Worm (Caenorhabditis elegans) whole organism, L1 larva: ENCODE data around the gene str-143.

Experiments used
- C04F5.9 ChIP-seq: sonication (generic microtip); optimal IDR thresholded peaks from 2 replicates; lab custom pipeline; 2016; ENCODE audit warnings: missing genetic modification characterization, missing compliant biosample characterization
- C34B4.2 ChIP-seq: sonication (generic microtip); optimal IDR thresholded peaks from 2 replicates; lab custom pipeline; 2017; ENCODE audit warnings: mild to moderate bottlenecking, missing genetic modification characterization, missing compliant biosample characterization
- F16B12.6 ChIP-seq: fragments of 150-350 bp; optimal IDR thresholded peaks from 2 replicates; lab custom pipeline; 2014; ENCODE audit warnings: missing biosample characterization, missing genetic modification characterization
- aha-1 ChIP-seq: fragments of 150-350 bp; optimal IDR thresholded peaks from 2 replicates; lab custom pipeline; 2014; ENCODE audit warnings: missing biosample characterization, missing genetic modification characterization
- ama-1 ChIP-seq: fragments of 150-350 bp; optimal IDR thresholded peaks from 2 replicates; lab custom pipeline; 2014
- blmp-1 ChIP-seq: fragments of 150-350 bp; optimal IDR thresholded peaks from 2 replicates; lab custom pipeline; 2014; ENCODE audit warnings: missing biosample characterization, missing genetic modification characterization
- ceh-63 ChIP-seq: fragments of 200-800 bp; sonication (Bioruptor generic); optimal IDR thresholded peaks from 2 replicates; lab custom pipeline; 2018; ENCODE audit warnings: mild to moderate bottlenecking, missing genetic modification characterization, missing compliant biosample characterization
- ceh-8 ChIP-seq: fragments of 200-800 bp; sonication (Bioruptor generic); optimal IDR thresholded peaks from 2 replicates; lab custom pipeline; 2018; ENCODE audit warnings: mild to moderate bottlenecking, missing genetic modification characterization, moderate library complexity, missing compliant biosample characterization
- ceh-88 ChIP-seq: fragments of 200-800 bp; sonication (Bioruptor generic); IDR thresholded peaks from 2 replicates; pipeline ENCODE4 v1.3.6; 2022; ENCODE audit warnings: missing genetic modification characterization, missing compliant biosample characterization
- dsc-1 ChIP-seq: sonication (generic microtip); optimal IDR thresholded peaks from 2 replicates; lab custom pipeline; 2016; ENCODE audit warnings: mild to moderate bottlenecking, missing genetic modification characterization, missing compliant biosample characterization
- efl-1 ChIP-seq, 4 experiments: fragments of 150-350 bp; optimal IDR thresholded peaks in 3 of 4; peaks in 1 of 4; 1 replicate in 1 of 4; 2 replicates in 3 of 4; lab custom pipeline; 2014; ENCODE audit warnings: missing biosample characterization in 2 of 4, missing genetic modification characterization in 2 of 4, missing genetic modification reagents in 2 of 4
- efl-3 ChIP-seq: fragments of 200-800 bp; sonication (Bioruptor generic); optimal IDR thresholded peaks from 2 replicates; lab custom pipeline; 2018; ENCODE audit warnings: mild to moderate bottlenecking, missing genetic modification characterization, missing compliant biosample characterization
- egl-13 ChIP-seq: sonication (generic microtip); optimal IDR thresholded peaks from 2 replicates; lab custom pipeline; 2016; ENCODE audit warnings: missing genotype, missing genetic modification reagents, missing genetic modification characterization, missing compliant biosample characterization
- elt-2 ChIP-seq: sonication (generic microtip); optimal IDR thresholded peaks from 2 replicates; lab custom pipeline; 2016; ENCODE audit warnings: missing genetic modification characterization, mild to moderate bottlenecking, inconsistent platforms, missing compliant biosample characterization, missing genetic modification reagents
- elt-3 ChIP-seq, 6 experiments: fragments of 150-350 bp in 1 of 6; sonication (generic microtip); optimal IDR thresholded peaks; 2 replicates each; lab custom pipeline; 2017 to 2018; ENCODE audit warnings: missing biosample characterization in 6 of 6, missing genetic modification characterization in 6 of 6, inconsistent platforms in 1 of 6
- ets-5 ChIP-seq: fragments of 200-800 bp; sonication (Bioruptor generic); IDR thresholded peaks from 2 replicates; pipeline ENCODE4 v1.3.6; 2022; ENCODE audit warnings: missing genetic modification characterization, missing compliant biosample characterization
- grh-1 ChIP-seq: fragments of 200-800 bp; sonication (Bioruptor generic); IDR thresholded peaks from 2 replicates; pipeline ENCODE4 v1.3.6; 2022; ENCODE audit warnings: missing genetic modification reagents, missing genetic modification characterization, missing compliant biosample characterization
- hlh-17 ChIP-seq: fragments of 200-800 bp; sonication (Bioruptor generic); optimal IDR thresholded peaks from 2 replicates; lab custom pipeline; 2018; ENCODE audit warnings: missing genetic modification characterization, mild to moderate bottlenecking, missing compliant biosample characterization, moderate library complexity, borderline replicate concordance
- hlh-4 ChIP-seq: sonication (generic microtip); optimal IDR thresholded peaks from 2 replicates; lab custom pipeline; 2016; ENCODE audit warnings: mild to moderate bottlenecking, missing genetic modification characterization, missing compliant biosample characterization
- hpl-2 ChIP-seq: fragments of 150-350 bp; optimal IDR thresholded peaks from 2 replicates; lab custom pipeline; 2014; ENCODE audit warnings: missing biosample characterization, missing genetic modification reagents, missing genetic modification characterization
- isw-1 ChIP-seq: fragments of 200-800 bp; sonication (Bioruptor generic); IDR thresholded peaks from 2 replicates; pipeline ENCODE4 v1.3.6; 2022; ENCODE audit warnings: missing genetic modification characterization, missing compliant biosample characterization
- jun-1 ChIP-seq: fragments of 150-350 bp; optimal IDR thresholded peaks from 2 replicates; lab custom pipeline; 2014; ENCODE audit warnings: missing biosample characterization, missing genetic modification reagents, missing genetic modification characterization
- lin-15B ChIP-seq: fragments of 150-350 bp; sonication (generic microtip); optimal IDR thresholded peaks from 3 replicates; lab custom pipeline; 2014; ENCODE audit warnings: missing biosample characterization, missing genetic modification characterization
- lin-35 ChIP-seq, 2 experiments: fragments of 150-350 bp; optimal IDR thresholded peaks; 2 replicates each; lab custom pipeline; 2014; ENCODE audit warnings: missing biosample characterization in 2 of 2, missing genetic modification characterization in 2 of 2, missing genetic modification reagents in 2 of 2
- mab-9 ChIP-seq: fragments of 200-800 bp; sonication (Bioruptor generic); IDR thresholded peaks from 2 replicates; pipeline ENCODE4 v1.3.6; 2022; ENCODE audit warnings: missing genetic modification reagents, missing genetic modification characterization, missing compliant biosample characterization
- nhr-11 ChIP-seq: fragments of 150-350 bp; optimal IDR thresholded peaks from 2 replicates; lab custom pipeline; 2014; ENCODE audit warnings: missing biosample characterization, missing genetic modification characterization
- nhr-19 ChIP-seq: fragments of 200-800 bp; sonication (Bioruptor generic); conservative IDR thresholded peaks from 2 replicates; pipeline ENCODE4 v1.3.6; 2022; ENCODE audit warnings: missing genetic modification characterization, missing compliant biosample characterization
- nhr-77 ChIP-seq: fragments of 150-350 bp; optimal IDR thresholded peaks from 2 replicates; lab custom pipeline; 2014; ENCODE audit warnings: missing biosample characterization, missing genetic modification characterization
- nhr-90 ChIP-seq: sonication (generic microtip); optimal IDR thresholded peaks from 2 replicates; lab custom pipeline; 2016; ENCODE audit warnings: mild to moderate bottlenecking, missing genetic modification characterization, missing compliant biosample characterization; ENCODE audit not compliant: poor library complexity
- pax-3 ChIP-seq: fragments of 200-800 bp; sonication (Bioruptor generic); optimal IDR thresholded peaks from 2 replicates; lab custom pipeline; 2018; ENCODE audit warnings: mild to moderate bottlenecking, missing genetic modification characterization, moderate library complexity, missing compliant biosample characterization
- pqm-1 ChIP-seq: sonication (generic microtip); optimal IDR thresholded peaks from 3 replicates; lab custom pipeline; 2017; ENCODE audit warnings: missing biosample characterization, missing genetic modification characterization
- rnt-1 ChIP-seq: sonication (generic microtip); optimal IDR thresholded peaks from 2 replicates; lab custom pipeline; 2016; ENCODE audit warnings: mild to moderate bottlenecking, missing genetic modification characterization, moderate library complexity, missing compliant biosample characterization
- skn-1 ChIP-seq: fragments of 150-350 bp; optimal IDR thresholded peaks from 2 replicates; lab custom pipeline; 2014; ENCODE audit warnings: missing biosample characterization, missing genetic modification characterization
- sptf-1 ChIP-seq: fragments of 150-350 bp; optimal IDR thresholded peaks from 2 replicates; lab custom pipeline; 2014; ENCODE audit warnings: missing biosample characterization, missing genetic modification characterization
- sup-37 ChIP-seq: fragments of 200-800 bp; sonication (Bioruptor generic); optimal IDR thresholded peaks from 2 replicates; lab custom pipeline; 2018; ENCODE audit warnings: mild to moderate bottlenecking, missing genetic modification characterization, missing compliant biosample characterization
- swsn-7 ChIP-seq: sonication (generic microtip); optimal IDR thresholded peaks from 2 replicates; lab custom pipeline; 2016; ENCODE audit warnings: missing genetic modification characterization, missing compliant biosample characterization
- tlp-1 ChIP-seq: fragments of 150-350 bp; optimal IDR thresholded peaks from 2 replicates; lab custom pipeline; 2014; ENCODE audit warnings: missing biosample characterization, missing genetic modification characterization
- unc-130 ChIP-seq: fragments of 150-350 bp; optimal IDR thresholded peaks from 2 replicates; lab custom pipeline; 2017; ENCODE audit warnings: missing biosample characterization, missing genetic modification characterization, inconsistent platforms
- vab-15 ChIP-seq: sonication (generic microtip); optimal IDR thresholded peaks from 2 replicates; lab custom pipeline; 2017; ENCODE audit warnings: missing genotype, mild to moderate bottlenecking, missing genetic modification characterization, missing compliant biosample characterization
- xbp-1 ChIP-seq: sonication (generic microtip); optimal IDR thresholded peaks from 2 replicates; lab custom pipeline; 2016; ENCODE audit warnings: missing genetic modification characterization, missing compliant biosample characterization
- zag-1 ChIP-seq: fragments of 150-350 bp; optimal IDR thresholded peaks from 2 replicates; lab custom pipeline; 2014; ENCODE audit warnings: missing biosample characterization, missing genetic modification characterization
- zip-4 ChIP-seq: fragments of 200-800 bp; sonication (Bioruptor generic); optimal IDR thresholded peaks from 2 replicates; lab custom pipeline; 2018; ENCODE audit warnings: mild to moderate bottlenecking, missing genetic modification characterization, moderate library complexity, missing compliant biosample characterization
- ztf-4 ChIP-seq: fragments of 150-350 bp; optimal IDR thresholded peaks from 2 replicates; lab custom pipeline; 2014; ENCODE audit warnings: missing biosample characterization, missing genetic modification characterization

Gene str-143

ce11 chrV:8095378-8095777 lies 25.8 kb upstream of the str-143 start, which contains the start of gene str-146:
Gene str-146 (minus strand): TSS chrV:8095478.
- TF ChIP-seq ceh-63 (GFP tag; lab: Kevin White, UChicago): no peak
- no peak for TF ChIP-seq nhr-90 (tag; lab: Kevin White, UChicago)
- TF ChIP-seq vab-15: no peak
- TF ChIP-seq C34B4.2 (tag; lab: Kevin White, UChicago): no peak
- no peak for TF ChIP-seq ztf-4 (tag; lab: Kevin White, UChicago)
- no peak for TF ChIP-seq ceh-88 (GFP tag; lab: Robert Waterston, UW)
- no peak for TF ChIP-seq pqm-1 (tag; lab: Kevin White, UChicago)
- no peak for TF ChIP-seq efl-3 (GFP tag; lab: Kevin White, UChicago)
- no peak for TF ChIP-seq swsn-7 (tag; lab: Kevin White, UChicago)
- no peak for TF ChIP-seq aha-1 (tag; lab: Kevin White, UChicago)
- TF ChIP-seq pax-3 (tag; lab: Kevin White, UChicago): no peak
- no peak for TF ChIP-seq ama-1 (lab: Kevin White, UChicago)
- TF ChIP-seq lin-35 (GFP tag; optimal IDR thresholded peaks at IDR 0.05; lab: Kevin White, UChicago): no peak
- no peak for TF ChIP-seq mab-9 (GFP tag; lab: Robert Waterston, UW)
- no peak for TF ChIP-seq skn-1 (tag; lab: Kevin White, UChicago)
- no peak for TF ChIP-seq rnt-1 (tag; lab: Kevin White, UChicago)
- no peak for TF ChIP-seq tlp-1

- TF ChIP-seq zag-1 (no peak), xbp-1 (no peak), unc-130 (tag; lab: Kevin White, UChicago) (no peak), ceh-8 (no peak), nhr-19 (no peak), nhr-90 (tag; lab: Kevin White, UChicago) (no peak), hlh-4 (tag; lab: Kevin White, UChicago) (no peak), sup-37 (GFP tag; lab: Kevin White, UChicago) (no peak), hlh-17 (GFP tag; lab: Kevin White, UChicago) (no peak), sptf-1 (no peak), swsn-7 (tag; lab: Kevin White, UChicago) (no peak), zip-4 (GFP tag; lab: Kevin White, UChicago) (no peak)
- TF ChIP-seq, all 84 proteins: peak for 0
Measured at ce11 chrV:8092385-8092784, 22.8 kb upstream of the str-143 start, which contains the start of gene str-129. Gene str-129 (minus strand): TSS chrV:8092485.

ce11 chrV:8090595-8090994 lies 21.1 kb upstream of the str-143 start, which contains the start of gene str-130:
Gene str-130 (minus strand): TSS chrV:8090695.
- TF ChIP-seq efl-1 (optimal IDR thresholded peaks at IDR 0.05; lab: Kevin White, UChicago): no peak
- TF ChIP-seq efl-1 (GFP tag; optimal IDR thresholded peaks at IDR 0.05 in 1 of 2; lab: Kevin White, UChicago): no peak
- no peak for TF ChIP-seq C34B4.2 (tag; lab: Kevin White, UChicago)
- no peak for TF ChIP-seq F16B12.6 (tag; lab: Kevin White, UChicago)
- no peak for TF ChIP-seq elt-3 (tag; optimal IDR thresholded peaks at IDR 0.05; lab: Kevin White, UChicago)
- TF ChIP-seq xbp-1: no peak
- no peak for TF ChIP-seq C04F5.9
- TF ChIP-seq dsc-1 (tag; lab: Kevin White, UChicago): no peak
- TF ChIP-seq nhr-11: no peak
- no peak for TF ChIP-seq egl-13 (tag; lab: Kevin White, UChicago)
- TF ChIP-seq ets-5: no peak
- TF ChIP-seq elt-2: no peak
- TF ChIP-seq lin-15B (tag; lab: Kevin White, UChicago): no peak
- TF ChIP-seq grh-1 (GFP tag; lab: Robert Waterston, UW): no peak
- TF ChIP-seq ceh-63 (GFP tag; lab: Kevin White, UChicago): no peak
- no peak for TF ChIP-seq isw-1 (GFP tag; lab: Robert Waterston, UW)
- no peak for TF ChIP-seq nhr-77 (tag; lab: Kevin White, UChicago)
- TF ChIP-seq hpl-2: no peak
- TF ChIP-seq jun-1: no peak
- no peak for TF ChIP-seq blmp-1 (tag; lab: Kevin White, UChicago)
